Worm (Caenorhabditis elegans) whole organism, midembryonic: ENCODE measurements around the gene pde-4.

Experiments
- T22C8.4 ChIP-seq: fragments of 200-800 bp; sonication (Bioruptor generic); IDR thresholded peaks from 2 replicates; pipeline ENCODE4 v1.3.6; 2022; ENCODE audit warnings: missing genetic modification characterization, missing compliant biosample characterization
- cog-1 ChIP-seq: sonication (generic microtip); optimal IDR thresholded peaks from 2 replicates; lab custom pipeline; 2016; ENCODE audit warnings: missing genetic modification characterization, missing compliant biosample characterization
- flt-1 ChIP-seq: fragments of 200-800 bp; sonication (Bioruptor generic); IDR thresholded peaks from 2 replicates; pipeline ENCODE4 v1.3.6; 2022; ENCODE audit warnings: missing genetic modification characterization, missing compliant biosample characterization
- klf-2 ChIP-seq: fragments of 200-800 bp; sonication (Bioruptor generic); conservative IDR thresholded peaks from 2 replicates; pipeline ENCODE4 v1.3.6; 2022; ENCODE audit warnings: missing genetic modification reagents, missing genetic modification characterization, missing compliant biosample characterization
- med-1 ChIP-seq: sonication (generic microtip); optimal IDR thresholded peaks from 2 replicates; lab custom pipeline; 2017; ENCODE audit warnings: missing genetic modification characterization, mild to moderate bottlenecking, missing compliant biosample characterization, antibody characterized with exemption, missing genetic modification reagents; ENCODE audit not compliant: insufficient read depth
- ref-1 ChIP-seq: fragments of 200-800 bp; sonication (Bioruptor generic); conservative IDR thresholded peaks from 2 replicates; pipeline ENCODE4 v1.3.6; 2022; ENCODE audit warnings: missing genetic modification reagents, missing genetic modification characterization, missing compliant biosample characterization
- tab-1 ChIP-seq: fragments of 200-800 bp; sonication (Bioruptor generic); IDR thresholded peaks from 2 replicates; pipeline ENCODE4 v1.3.6; 2022; ENCODE audit warnings: missing genetic modification characterization, missing compliant biosample characterization
- ztf-23 ChIP-seq: fragments of 200-800 bp; sonication (Bioruptor generic); IDR thresholded peaks from 2 replicates; pipeline ENCODE4 v1.3.6; 2022; ENCODE audit warnings: missing genetic modification reagents, missing genetic modification characterization, missing compliant biosample characterization
- ztf-29 ChIP-seq: fragments of 200-800 bp; sonication (Bioruptor generic); IDR thresholded peaks from 2 replicates; pipeline ENCODE4 v1.3.6; 2022; ENCODE audit warnings: missing genetic modification reagents, missing genetic modification characterization, missing compliant biosample characterization

DNA sequence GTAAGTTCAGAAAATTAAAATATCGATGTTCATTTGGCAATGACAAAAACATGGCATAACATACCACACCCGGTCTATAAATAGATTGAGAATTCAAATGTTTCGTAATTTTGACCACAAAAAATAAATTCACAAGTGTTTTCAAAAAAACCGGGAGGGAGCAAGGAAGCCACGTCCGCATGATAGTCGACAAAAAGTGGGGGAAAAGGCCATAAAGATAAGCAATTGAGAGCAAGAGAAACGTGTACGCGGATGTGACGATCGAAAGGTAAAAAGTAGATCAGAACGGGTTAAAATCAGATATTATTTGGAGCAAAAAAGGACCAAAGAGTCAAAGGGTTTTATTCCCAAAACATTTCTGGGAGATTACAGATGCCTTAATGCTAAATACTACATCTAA lies 43.7 kb upstream of the pde-4 start:
- no peak for TF ChIP-seq klf-2 (GFP tag; lab: Robert Waterston, UW)
- TF ChIP-seq flt-1 (GFP tag; lab: Robert Waterston, UW), result no peak
- TF ChIP-seq med-1, result no peak
- no peak for TF ChIP-seq ztf-29 (GFP tag; lab: Robert Waterston, UW)
- no peak for TF ChIP-seq ztf-23 (GFP tag; lab: Robert Waterston, UW)
- TF ChIP-seq ref-1 (GFP tag; lab: Robert Waterston, UW), result no peak
- no peak for TF ChIP-seq cog-1 (tag; lab: Kevin White, UChicago)
- TF ChIP-seq T22C8.4, result no peak
- TF ChIP-seq tab-1, result no peak
